Fruit fly (Drosophila melanogaster): ENCODE results near the gene foi.

foi gene

dm6 chr3L:8524816-8525625 is at the start of gene foi, which contains the start of gene GstO1:
Gene foi, plus strand, starts transcription at chr3L:8525244.
Gene GstO1, minus strand, starts transcription at chr3L:8524866.
- TF ChIP-seq CG8478 (optimal IDR thresholded peaks at IDR 0.05) (no peak), usp (GFP tag; optimal IDR thresholded peaks at IDR 0.05) (no peak), EcR (GFP tag; optimal IDR thresholded peaks at IDR 0.05) (no peak), pan (optimal IDR thresholded peaks at IDR 0.05) (no peak)

dm6 chr3L:8480944-8481343 is 44.1 kb upstream of the foi start:
- no peak for TF ChIP-seq pan (optimal IDR thresholded peaks at IDR 0.05)
- no peak for TF ChIP-seq CG8478 (optimal IDR thresholded peaks at IDR 0.05)
- no peak for TF ChIP-seq Dll (optimal IDR thresholded peaks at IDR 0.05)
- no peak for TF ChIP-seq psq (optimal IDR thresholded peaks at IDR 0.05)
- no peak for TF ChIP-seq usp (GFP tag; optimal IDR thresholded peaks at IDR 0.05)

- TF ChIP-seq CG8478 (optimal IDR thresholded peaks at IDR 0.05) (no peak), EcR (GFP tag; optimal IDR thresholded peaks at IDR 0.05) (no peak), Dll (optimal IDR thresholded peaks at IDR 0.05) (no peak), psq (optimal IDR thresholded peaks at IDR 0.05) (no peak), usp (GFP tag; optimal IDR thresholded peaks at IDR 0.05) (no peak), pan (optimal IDR thresholded peaks at IDR 0.05) (no peak)
Measured at dm6 chr3L:8506975-8507441, 18.0 kb upstream of the foi start, which contains the start of gene CG43163. Gene CG43163, minus strand, starts transcription at chr3L:8507146.

dm6 chr3L:8509567-8510109 is 15.4 kb upstream of the foi start, which contains the start of the genes ZC3H3 and Pus7:
Gene ZC3H3, minus strand, starts transcription at chr3L:8509763.
Gene Pus7, plus strand, starts transcription at chr3L:8510003.
- TF ChIP-seq pan (optimal IDR thresholded peaks at IDR 0.05): no peak
- no peak for TF ChIP-seq EcR (GFP tag; optimal IDR thresholded peaks at IDR 0.05)
- TF ChIP-seq usp (GFP tag; optimal IDR thresholded peaks at IDR 0.05): no peak
- no peak for TF ChIP-seq psq (optimal IDR thresholded peaks at IDR 0.05)
- no peak for TF ChIP-seq Dll (optimal IDR thresholded peaks at IDR 0.05)
- TF ChIP-seq CG8478 (optimal IDR thresholded peaks at IDR 0.05): no peak

- TF ChIP-seq psq (optimal IDR thresholded peaks at IDR 0.05) (no peak), Dll (optimal IDR thresholded peaks at IDR 0.05) (no peak), pan (optimal IDR thresholded peaks at IDR 0.05) (no peak), CG8478 (optimal IDR thresholded peaks at IDR 0.05) (no peak), EcR (GFP tag; optimal IDR thresholded peaks at IDR 0.05) (no peak), usp (GFP tag; optimal IDR thresholded peaks at IDR 0.05) (no peak)
Measured at dm6 chr3L:8512428-8512827, 12.6 kb upstream of the foi start, which contains the start of gene CG6765. Gene CG6765, plus strand, starts transcription at chr3L:8512767.

dm6 chr3L:8513258-8513657 is 11.8 kb upstream of the foi start:
- TF ChIP-seq Dll (optimal IDR thresholded peaks at IDR 0.05): no peak
- TF ChIP-seq psq (optimal IDR thresholded peaks at IDR 0.05): no peak
- TF ChIP-seq pan (optimal IDR thresholded peaks at IDR 0.05): no peak
- TF ChIP-seq CG8478 (optimal IDR thresholded peaks at IDR 0.05): no peak
- no peak for TF ChIP-seq usp (GFP tag; optimal IDR thresholded peaks at IDR 0.05)
- no peak for TF ChIP-seq EcR (GFP tag; optimal IDR thresholded peaks at IDR 0.05)

- TF ChIP-seq pan (optimal IDR thresholded peaks at IDR 0.05) (no peak), psq (optimal IDR thresholded peaks at IDR 0.05) (no peak), Dll (optimal IDR thresholded peaks at IDR 0.05) (no peak), CG8478 (optimal IDR thresholded peaks at IDR 0.05) (no peak), usp (GFP tag; optimal IDR thresholded peaks at IDR 0.05) (no peak), EcR (GFP tag; optimal IDR thresholded peaks at IDR 0.05) (no peak)
Measured at dm6 chr3L:8514768-8515167, 10.3 kb upstream of the foi start, which contains the start of gene CG6683. Gene CG6683, minus strand, starts transcription at chr3L:8514921.

dm6 chr3L:8518516-8519087 is 6.4 kb upstream of the foi start, which contains the start of gene GstO3:
Gene GstO3, plus strand, starts transcription at chr3L:8518885.
- TF ChIP-seq CG8478 (optimal IDR thresholded peaks at IDR 0.05) (no peak), usp (GFP tag; optimal IDR thresholded peaks at IDR 0.05) (no peak), Dll (optimal IDR thresholded peaks at IDR 0.05) (no peak), psq (optimal IDR thresholded peaks at IDR 0.05) (no peak), pan (optimal IDR thresholded peaks at IDR 0.05) (no peak), EcR (GFP tag; optimal IDR thresholded peaks at IDR 0.05) (no peak)

dm6 chr3L:8519232-8519631 is 5.8 kb upstream of the foi start:
- TF ChIP-seq EcR (GFP tag; optimal IDR thresholded peaks at IDR 0.05): no peak
- TF ChIP-seq usp (GFP tag; optimal IDR thresholded peaks at IDR 0.05): no peak
- TF ChIP-seq CG8478 (optimal IDR thresholded peaks at IDR 0.05): no peak
- no peak for TF ChIP-seq Dll (optimal IDR thresholded peaks at IDR 0.05)

- TF ChIP-seq CG8478 (optimal IDR thresholded peaks at IDR 0.05) (no peak), Dll (optimal IDR thresholded peaks at IDR 0.05) (no peak), EcR (GFP tag; optimal IDR thresholded peaks at IDR 0.05) (no peak)
Measured at dm6 chr3L:8520252-8520651, 4.8 kb upstream of the foi start, which contains the start of gene se. Gene se, plus strand, starts transcription at chr3L:8520552.

- TF ChIP-seq pan (optimal IDR thresholded peaks at IDR 0.05) (no peak), Dll (optimal IDR thresholded peaks at IDR 0.05) (no peak), usp (GFP tag; optimal IDR thresholded peaks at IDR 0.05) (no peak), EcR (GFP tag; optimal IDR thresholded peaks at IDR 0.05) (no peak), CG8478 (optimal IDR thresholded peaks at IDR 0.05) (no peak), psq (optimal IDR thresholded peaks at IDR 0.05) (no peak)
Measured at dm6 chr3L:8523257-8523656, 1.8 kb upstream of the foi start, which contains the start of gene GstO2. Gene GstO2, minus strand, starts transcription at chr3L:8523501.
